Worm (Caenorhabditis elegans) whole organism, early embryonic: ENCODE measurements around the gene arrd-15.

ENCODE experiments used
- B0310.2 ChIP-seq: sonication (generic microtip); optimal IDR thresholded peaks from 2 replicates; lab custom pipeline; 2016; ENCODE audit warnings: mild to moderate bottlenecking, missing genetic modification characterization, missing compliant biosample characterization
- F13C5.2 ChIP-seq: sonication (generic microtip); optimal IDR thresholded peaks from 2 replicates; lab custom pipeline; 2017; ENCODE audit warnings: mild to moderate bottlenecking, missing genetic modification characterization, inconsistent platforms, missing compliant biosample characterization
- aly-1 ChIP-seq: sonication (generic microtip); optimal IDR thresholded peaks from 2 replicates; lab custom pipeline; 2016; ENCODE audit warnings: missing genetic modification characterization, missing compliant biosample characterization
- ama-1 ChIP-seq: fragments of 150-350 bp; optimal IDR thresholded peaks from 2 replicates; lab custom pipeline; 2014
- ceh-13 ChIP-seq: fragments of 200-800 bp; sonication (Bioruptor generic); optimal IDR thresholded peaks from 2 replicates; lab custom pipeline; 2018; ENCODE audit warnings: mild to moderate bottlenecking, missing genetic modification characterization, missing compliant biosample characterization
- ceh-36 ChIP-seq: sonication (generic microtip); optimal IDR thresholded peaks from 2 replicates; lab custom pipeline; 2016; ENCODE audit warnings: missing genetic modification characterization, inconsistent platforms, missing compliant biosample characterization
- ets-7 ChIP-seq: sonication (generic microtip); optimal IDR thresholded peaks from 2 replicates; lab custom pipeline; 2016; ENCODE audit warnings: missing genotype, missing genetic modification characterization, missing compliant biosample characterization
- flt-1 ChIP-seq: fragments of 200-800 bp; sonication (Bioruptor generic); IDR thresholded peaks from 2 replicates; pipeline ENCODE4 v1.3.6; 2022; ENCODE audit warnings: missing genetic modification characterization, missing compliant biosample characterization
- hmbx-1 ChIP-seq: sonication (generic microtip); optimal IDR thresholded peaks from 2 replicates; lab custom pipeline; 2016; ENCODE audit warnings: mild to moderate bottlenecking, missing genetic modification characterization, missing compliant biosample characterization
- hmg-4 ChIP-seq: fragments of 200-800 bp; sonication (Bioruptor generic); optimal IDR thresholded peaks from 2 replicates; lab custom pipeline; 2018; ENCODE audit warnings: mild to moderate bottlenecking, missing genetic modification characterization, missing compliant biosample characterization
- hnd-1 ChIP-seq: sonication (generic microtip); optimal IDR thresholded peaks from 2 replicates; lab custom pipeline; 2016; ENCODE audit warnings: missing genetic modification characterization, missing compliant biosample characterization
- pes-1 ChIP-seq: fragments of 200-800 bp; sonication (Bioruptor generic); IDR thresholded peaks from 2 replicates; pipeline ENCODE4 v1.3.6; 2022; ENCODE audit warnings: missing genetic modification reagents, missing genetic modification characterization, missing compliant biosample characterization
- scrt-1 ChIP-seq: fragments of 200-800 bp; sonication (Bioruptor generic); IDR thresholded peaks from 2 replicates; pipeline ENCODE4 v1.3.6; 2022; ENCODE audit warnings: missing genetic modification characterization, missing compliant biosample characterization
- sea-1 ChIP-seq: fragments of 200-800 bp; sonication (Bioruptor generic); conservative IDR thresholded peaks from 2 replicates; pipeline ENCODE4 v1.3.6; 2022; ENCODE audit warnings: missing genetic modification characterization, missing compliant biosample characterization
- tbx-11 ChIP-seq: fragments of 200-800 bp; sonication (Bioruptor generic); IDR thresholded peaks from 2 replicates; pipeline ENCODE4 v1.3.6; 2022; ENCODE audit warnings: missing genetic modification characterization, missing compliant biosample characterization
- tbx-37 ChIP-seq: fragments of 200-800 bp; sonication (Bioruptor generic); conservative IDR thresholded peaks from 2 replicates; pipeline ENCODE4 v1.3.6; 2022; ENCODE audit warnings: missing genetic modification reagents, missing genetic modification characterization, missing compliant biosample characterization
- tra-4 ChIP-seq: sonication (generic microtip); optimal IDR thresholded peaks from 2 replicates; lab custom pipeline; 2017; ENCODE audit warnings: missing genetic modification characterization, missing compliant biosample characterization

The arrd-15 gene

ce11 chrIII:8904914-8905665 is 24.7 kb upstream of the arrd-15 start, which contains the start of gene unc-32:
unc-32 (plus strand) TSS chrIII:8905615.
- TF ChIP-seq sea-1 (GFP tag; lab: Robert Waterston, UW) (no peak), F13C5.2 (tag; lab: Kevin White, UChicago) (no peak), hmbx-1 (tag; lab: Kevin White, UChicago) (no peak), ceh-13 (GFP tag; lab: Kevin White, UChicago) (no peak), B0310.2 (no peak), ceh-36 (no peak), hmg-4 (GFP tag; lab: Kevin White, UChicago) (no peak), aly-1 (no peak), tbx-37 (no peak), tra-4 (no peak), scrt-1 (no peak), hnd-1 (tag; lab: Kevin White, UChicago) (no peak)

ce11 chrIII:8910139-8910538 is 19.7 kb upstream of the arrd-15 start:
- TF ChIP-seq aly-1 (no peak), F13C5.2 (tag; lab: Kevin White, UChicago) (no peak), ceh-13 (GFP tag; lab: Kevin White, UChicago) (no peak), pes-1 (GFP tag; lab: Robert Waterston, UW) (no peak), ets-7 (tag; lab: Kevin White, UChicago) (no peak), tra-4 (no peak), tbx-37 (no peak), hmbx-1 (tag; lab: Kevin White, UChicago) (no peak), sea-1 (GFP tag; lab: Robert Waterston, UW) (no peak), tbx-11 (GFP tag; lab: Robert Waterston, UW) (no peak), scrt-1 (no peak), flt-1 (GFP tag; lab: Robert Waterston, UW) (no peak), hmg-4 (GFP tag; lab: Kevin White, UChicago) (no peak), B0310.2 (no peak), ceh-36 (no peak), hnd-1 (tag; lab: Kevin White, UChicago) (no peak), ama-1 (lab: Kevin White, UChicago) (no peak)

- TF ChIP-seq ceh-13 (GFP tag; lab: Kevin White, UChicago) (no peak), aly-1 (no peak), hnd-1 (tag; lab: Kevin White, UChicago) (no peak), ama-1 (lab: Kevin White, UChicago) (no peak), hmg-4 (GFP tag; lab: Kevin White, UChicago) (no peak), ceh-36 (no peak), F13C5.2 (tag; lab: Kevin White, UChicago) (no peak), hmbx-1 (tag; lab: Kevin White, UChicago) (no peak), tra-4 (no peak), tbx-11 (GFP tag; lab: Robert Waterston, UW) (no peak), ets-7 (tag; lab: Kevin White, UChicago) (no peak), scrt-1 (no peak), flt-1 (GFP tag; lab: Robert Waterston, UW) (no peak)
Measured at ce11 chrIII:8911598-8912194, 18.1 kb upstream of the arrd-15 start, which contains the start of gene tpk-1. tpk-1 (plus strand) TSS chrIII:8912144.

ce11 chrIII:8913469-8913868 is 16.4 kb upstream of the arrd-15 start, which contains the start of gene trxr-2:
trxr-2 (plus strand) TSS chrIII:8913769.
- TF ChIP-seq tbx-11 (GFP tag; lab: Robert Waterston, UW), result no peak
- no peak for TF ChIP-seq ets-7 (tag; lab: Kevin White, UChicago)
- no peak for TF ChIP-seq hmg-4 (GFP tag; lab: Kevin White, UChicago)
- TF ChIP-seq tra-4, result no peak
- no peak for TF ChIP-seq pes-1 (GFP tag; lab: Robert Waterston, UW)
- TF ChIP-seq F13C5.2 (tag; lab: Kevin White, UChicago), result no peak
- no peak for TF ChIP-seq flt-1 (GFP tag; lab: Robert Waterston, UW)
- TF ChIP-seq aly-1, result no peak
- TF ChIP-seq hnd-1 (tag; lab: Kevin White, UChicago), result no peak
- TF ChIP-seq ceh-36, result no peak
- TF ChIP-seq ceh-13 (GFP tag; lab: Kevin White, UChicago), result no peak
- no peak for TF ChIP-seq B0310.2
- no peak for TF ChIP-seq hmbx-1 (tag; lab: Kevin White, UChicago)
- no peak for TF ChIP-seq tbx-37

- TF ChIP-seq ama-1 (lab: Kevin White, UChicago) (no peak), B0310.2 (no peak), aly-1 (no peak), ets-7 (tag; lab: Kevin White, UChicago) (no peak), flt-1 (GFP tag; lab: Robert Waterston, UW) (no peak), hmg-4 (GFP tag; lab: Kevin White, UChicago) (no peak), sea-1 (GFP tag; lab: Robert Waterston, UW) (no peak), F13C5.2 (tag; lab: Kevin White, UChicago) (no peak), ceh-13 (GFP tag; lab: Kevin White, UChicago) (no peak), pes-1 (GFP tag; lab: Robert Waterston, UW) (no peak), hmbx-1 (tag; lab: Kevin White, UChicago) (no peak), tbx-11 (GFP tag; lab: Robert Waterston, UW) (no peak), tra-4 (no peak), hnd-1 (tag; lab: Kevin White, UChicago) (no peak), scrt-1 (no peak)
Measured at ce11 chrIII:8917879-8918381, 11.9 kb upstream of the arrd-15 start, which contains the start of gene cdc-25.3. cdc-25.3 (minus strand) TSS chrIII:8917929.

ce11 chrIII:8919784-8920183 is 10.0 kb upstream of the arrd-15 start, which contains the start of gene ZK637.15:
ZK637.15 (plus strand) TSS chrIII:8920084.
- TF ChIP-seq sea-1 (GFP tag; lab: Robert Waterston, UW), result no peak
- no peak for TF ChIP-seq tbx-11 (GFP tag; lab: Robert Waterston, UW)
- TF ChIP-seq ceh-36, result no peak
- no peak for TF ChIP-seq ceh-13 (GFP tag; lab: Kevin White, UChicago)
- no peak for TF ChIP-seq scrt-1
- TF ChIP-seq F13C5.2 (tag; lab: Kevin White, UChicago), result no peak
- no peak for TF ChIP-seq ets-7 (tag; lab: Kevin White, UChicago)
- TF ChIP-seq tbx-37, result no peak
- TF ChIP-seq tra-4, result no peak
- no peak for TF ChIP-seq hmbx-1 (tag; lab: Kevin White, UChicago)
- TF ChIP-seq ama-1 (lab: Kevin White, UChicago), result no peak
- no peak for TF ChIP-seq aly-1
- no peak for TF ChIP-seq pes-1 (GFP tag; lab: Robert Waterston, UW)
- TF ChIP-seq flt-1 (GFP tag; lab: Robert Waterston, UW), result no peak
- no peak for TF ChIP-seq B0310.2
- TF ChIP-seq hnd-1 (tag; lab: Kevin White, UChicago), result no peak
